Fruit fly (Drosophila melanogaster): ENCODE data around the gene Bx42.

Bx42 gene

DNA sequence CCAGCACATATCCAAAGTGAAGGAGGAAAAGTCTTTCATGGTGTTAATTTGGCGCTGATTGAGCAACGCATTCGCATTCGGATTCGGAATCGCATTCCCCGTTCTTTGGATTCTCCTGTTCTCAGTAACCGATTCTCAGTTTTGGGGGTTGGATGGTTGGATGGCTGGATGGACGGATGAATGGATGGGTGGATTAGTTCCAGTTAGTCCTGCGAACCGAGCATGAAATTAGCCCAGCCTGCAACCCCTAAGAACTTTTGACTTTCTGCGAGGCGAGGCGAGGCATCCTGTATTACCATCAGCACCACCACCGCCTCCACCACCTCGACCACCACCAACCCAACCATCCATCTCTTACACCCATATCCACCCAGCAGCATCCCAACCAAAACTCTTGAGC is 23.8 kb upstream of the Bx42 start:
- no peak for TF ChIP-seq noc (tag; optimal IDR thresholded peaks at IDR 0.05)

DNA sequence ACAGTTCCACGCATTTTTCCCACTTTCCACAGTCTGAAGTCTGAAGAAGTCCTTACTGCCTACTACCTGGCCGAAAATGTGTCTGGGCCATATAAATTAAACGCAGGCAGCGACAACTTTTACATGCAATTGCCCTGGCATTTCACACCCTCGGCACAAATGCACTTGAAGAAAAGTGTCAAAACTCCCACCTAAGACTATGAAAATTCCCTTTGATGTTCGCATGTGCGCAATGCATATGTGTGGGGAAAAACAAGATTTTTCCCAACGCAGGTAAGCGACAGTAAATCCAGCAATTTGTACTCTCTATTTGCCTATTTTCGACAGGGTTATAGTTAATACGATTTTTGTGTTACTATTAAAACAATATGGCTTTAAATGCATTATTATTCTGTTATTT is 23.0 kb upstream of the Bx42 start:
- no peak for TF ChIP-seq noc (tag; optimal IDR thresholded peaks at IDR 0.05)

DNA sequence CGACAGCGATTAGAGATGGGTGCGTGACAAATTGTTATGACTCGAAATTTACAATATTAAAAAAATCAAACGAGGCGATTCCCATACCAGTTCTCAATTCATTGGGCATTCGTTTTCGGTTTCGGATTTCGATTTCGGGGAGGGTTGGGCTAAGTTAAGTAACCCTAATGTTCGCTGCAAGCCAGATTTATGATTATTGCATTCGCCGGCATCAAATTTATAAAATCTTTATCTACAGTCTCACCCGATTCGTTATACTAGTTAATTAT is 21.5 kb upstream of the Bx42 start:
- no peak for TF ChIP-seq noc (tag; optimal IDR thresholded peaks at IDR 0.05)

DNA sequence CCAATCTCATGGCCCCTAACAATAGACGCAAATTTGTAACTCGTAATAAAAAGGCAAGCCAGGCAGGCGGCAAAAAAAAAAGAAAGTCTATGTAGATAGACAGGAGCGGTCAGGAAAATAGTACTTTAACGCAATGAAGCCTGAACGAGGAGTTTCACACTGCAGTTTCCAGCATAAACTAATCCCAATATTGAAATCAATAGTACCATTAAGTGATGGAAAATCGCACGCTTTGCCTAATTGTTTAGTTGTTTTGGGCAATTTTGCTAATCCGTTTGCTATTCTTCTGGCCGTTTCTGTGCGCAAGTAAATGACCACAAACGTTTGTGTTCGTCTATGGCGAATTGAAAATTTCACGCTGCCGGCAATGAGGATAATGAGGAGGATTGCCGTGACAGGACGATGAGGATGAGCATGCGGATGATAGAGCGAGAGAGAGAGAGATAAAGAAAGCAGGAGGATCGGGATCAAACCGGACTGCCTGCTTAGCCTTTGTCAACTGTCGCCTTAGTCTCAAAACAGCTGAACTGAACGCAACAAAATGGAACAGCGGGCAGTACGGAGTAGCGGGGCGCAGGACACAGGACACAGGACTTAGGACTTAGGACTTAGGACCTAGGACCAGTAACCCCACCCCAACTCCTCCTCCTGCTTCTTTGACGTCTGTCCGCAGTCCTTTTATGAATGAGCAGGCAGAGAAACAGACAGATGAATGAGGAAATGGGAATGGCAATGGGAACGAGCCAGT is 21.0 kb upstream of the Bx42 start:
- no peak for TF ChIP-seq noc (tag; optimal IDR thresholded peaks at IDR 0.05)

DNA sequence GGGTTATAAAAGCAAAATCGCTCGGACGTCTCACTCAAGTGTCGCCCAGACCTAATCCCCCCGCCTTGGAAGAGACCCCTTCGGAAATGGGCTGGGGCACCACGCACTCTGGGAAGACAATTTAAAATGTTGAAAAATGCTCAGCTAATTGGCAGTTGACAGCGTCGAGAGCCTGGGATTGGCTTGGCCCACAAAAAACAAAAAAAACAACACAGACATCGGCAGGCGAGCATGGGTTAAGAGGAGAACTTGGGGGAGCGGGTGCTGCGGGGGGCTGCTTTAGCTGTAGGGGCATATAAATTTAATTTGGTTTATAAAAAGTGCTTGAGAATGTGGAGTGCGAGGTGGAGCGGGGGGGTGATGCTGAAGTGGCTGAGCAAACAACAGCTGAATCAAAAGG is 16.1 kb upstream of the Bx42 start:
- TF ChIP-seq noc (tag; optimal IDR thresholded peaks at IDR 0.05), result no peak

DNA sequence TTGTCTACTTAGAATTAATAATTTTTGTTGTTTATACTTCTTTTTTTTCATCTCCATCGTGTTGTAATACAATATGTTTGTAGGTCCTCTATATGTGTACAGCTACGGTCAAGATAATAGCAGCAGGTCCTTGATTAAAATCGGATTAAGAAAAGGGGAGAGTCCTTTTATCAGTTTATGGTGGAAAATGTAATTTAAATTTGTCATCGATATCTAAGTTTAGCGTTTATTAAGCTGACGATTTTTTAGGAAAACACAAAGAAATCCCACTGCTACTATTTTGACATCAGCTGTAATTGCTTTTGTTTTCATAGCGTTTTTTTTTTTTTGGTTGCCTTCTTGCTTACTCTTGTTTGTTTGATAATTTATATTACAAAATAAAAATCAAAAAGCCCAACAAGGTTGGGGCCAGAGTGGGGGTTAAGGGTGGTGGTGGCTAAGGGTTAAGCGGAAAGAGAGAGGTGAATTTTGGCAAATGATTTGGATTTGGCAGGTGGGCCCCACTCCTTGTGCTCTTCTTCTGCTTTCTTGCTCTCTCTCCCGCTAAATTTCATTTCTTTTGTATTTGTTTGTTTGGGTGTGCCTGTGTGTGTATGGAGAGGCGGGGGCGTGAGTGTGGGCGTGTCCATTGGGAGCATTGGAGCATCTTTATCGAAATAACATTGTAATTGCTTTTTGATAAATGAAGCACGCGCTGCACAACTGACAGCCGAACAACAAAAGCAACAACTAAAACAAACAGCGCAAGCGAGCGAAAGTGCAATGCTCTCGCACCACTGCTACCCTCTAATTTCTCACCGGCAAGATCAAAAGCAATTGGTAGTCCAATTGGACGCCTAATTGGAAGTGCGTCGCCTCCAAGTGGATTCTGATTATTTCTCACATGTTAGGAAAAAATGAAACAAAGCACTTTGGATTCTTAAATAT is 14.7 kb upstream of the Bx42 start:
- no peak for TF ChIP-seq noc (tag; optimal IDR thresholded peaks at IDR 0.05)

DNA sequence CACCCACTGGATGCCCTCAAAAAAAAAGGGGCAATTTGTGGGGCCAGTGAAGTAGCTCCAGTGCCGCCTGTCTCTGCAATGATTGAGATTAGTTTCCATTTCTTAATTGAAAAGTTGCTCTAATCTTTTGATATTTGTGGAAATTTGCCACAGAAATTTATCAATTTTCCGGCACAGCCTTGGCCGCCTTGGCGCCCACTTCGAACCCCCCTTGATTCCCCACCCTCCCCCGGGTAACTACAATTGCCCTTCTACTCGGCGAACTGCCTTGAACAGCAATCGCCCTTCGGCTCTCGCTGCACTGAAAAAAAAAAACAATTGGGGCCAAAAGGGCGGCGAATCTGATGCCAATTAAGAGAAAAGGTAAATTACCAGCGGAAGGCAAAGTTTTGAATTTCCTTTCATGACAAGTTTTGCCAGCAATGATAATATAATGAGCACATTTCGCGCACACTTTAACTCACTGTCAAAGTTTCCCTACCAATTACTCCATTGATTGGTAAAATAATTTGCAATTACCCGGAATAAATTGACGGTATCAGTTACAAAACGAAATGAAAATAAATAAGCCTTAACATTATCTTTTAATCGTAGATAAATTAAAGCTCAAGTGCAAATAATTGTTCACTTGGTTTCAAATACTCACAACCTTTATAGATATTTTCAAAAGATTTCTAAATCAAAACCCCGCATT is 13.4 kb upstream of the Bx42 start:
- no peak for TF ChIP-seq noc (tag; optimal IDR thresholded peaks at IDR 0.05)

DNA sequence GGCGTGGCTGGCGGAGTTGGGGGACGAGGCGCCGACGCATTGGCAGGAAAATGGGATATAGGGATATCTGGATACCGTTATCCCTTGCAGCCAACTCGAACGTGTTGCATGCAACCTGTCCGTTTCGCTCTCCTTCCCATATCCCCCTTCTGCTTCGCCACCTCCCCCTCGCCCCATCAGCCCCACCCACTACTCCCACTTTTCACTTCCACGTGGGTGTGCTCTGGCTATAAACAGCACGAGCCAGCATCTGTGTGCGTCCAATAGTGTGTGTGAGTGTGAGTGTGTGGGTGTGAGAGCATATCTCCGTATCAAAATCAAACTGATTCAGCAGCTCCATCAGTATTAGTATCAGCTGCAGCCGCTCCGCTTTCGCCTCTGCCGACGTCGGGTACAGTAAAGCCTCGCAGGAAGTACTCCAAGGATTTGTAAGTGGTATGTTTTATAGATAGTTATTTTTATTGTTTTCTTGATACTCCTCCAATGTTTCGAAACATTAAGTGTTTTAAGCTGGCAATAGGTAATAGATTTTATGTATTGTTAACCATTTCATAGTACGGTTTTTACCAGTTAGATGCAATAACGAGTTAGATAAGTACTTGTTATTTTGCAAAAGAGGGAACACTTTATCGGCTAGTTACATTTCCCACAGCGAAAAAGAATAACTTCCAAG is 12.7 kb upstream of the Bx42 start:
- no peak for TF ChIP-seq noc (tag; optimal IDR thresholded peaks at IDR 0.05)

DNA sequence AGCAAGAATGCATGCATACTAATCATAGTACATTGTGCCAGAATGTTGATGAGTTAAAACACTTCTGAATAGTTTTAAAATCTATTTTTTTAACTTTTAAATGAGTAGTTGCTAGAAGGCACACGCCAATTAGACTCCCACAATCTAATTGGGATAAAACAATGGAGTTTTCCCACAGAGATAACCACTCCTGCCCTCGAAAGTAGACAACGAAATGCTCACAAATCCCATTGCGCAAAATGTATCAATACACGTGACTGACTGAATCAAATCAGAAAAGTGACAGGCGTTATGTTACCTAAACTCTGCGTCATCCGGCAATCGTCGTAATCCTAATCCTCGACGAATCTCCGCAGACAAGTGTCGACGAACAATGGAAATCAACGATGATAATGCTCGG is 11.4 kb upstream of the Bx42 start:
- TF ChIP-seq noc (tag; optimal IDR thresholded peaks at IDR 0.05), result no peak

DNA sequence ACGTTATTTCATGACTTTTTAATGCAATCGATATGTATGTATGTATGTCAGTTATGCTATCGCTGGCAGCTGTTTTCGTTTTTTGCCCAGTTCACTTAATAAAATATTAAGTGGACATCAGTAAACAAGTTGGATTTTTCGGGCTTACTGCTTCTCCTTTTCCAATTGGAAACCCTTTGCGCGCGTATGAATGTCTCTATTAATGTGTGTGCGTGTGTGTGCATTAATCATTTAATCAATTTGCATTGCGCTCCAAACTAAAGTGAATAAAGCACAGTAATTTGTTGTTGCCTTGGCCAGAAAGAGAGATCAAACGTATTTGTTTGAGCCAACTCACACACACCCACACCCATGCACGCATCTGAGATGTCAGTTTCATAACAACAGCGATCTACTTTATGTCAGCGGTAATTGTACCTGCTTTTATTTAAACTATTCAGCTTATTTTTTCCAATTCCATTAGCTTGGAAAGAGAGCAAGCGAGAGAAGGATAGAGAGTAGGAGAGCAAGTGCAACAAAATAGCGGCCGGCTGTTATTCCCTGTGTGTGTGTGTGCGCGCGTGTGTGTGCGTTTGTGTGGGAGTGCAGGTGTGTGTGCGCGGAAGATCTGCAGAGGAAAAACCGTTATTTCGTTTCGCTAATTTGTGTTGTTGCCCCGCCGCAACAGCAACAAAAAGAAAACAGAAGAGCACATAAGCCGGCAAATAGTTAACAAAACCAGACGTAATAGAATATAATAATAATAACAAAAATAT is 3.9 kb upstream of the Bx42 start:
- TF ChIP-seq noc (tag; optimal IDR thresholded peaks at IDR 0.05), result no peak

DNA sequence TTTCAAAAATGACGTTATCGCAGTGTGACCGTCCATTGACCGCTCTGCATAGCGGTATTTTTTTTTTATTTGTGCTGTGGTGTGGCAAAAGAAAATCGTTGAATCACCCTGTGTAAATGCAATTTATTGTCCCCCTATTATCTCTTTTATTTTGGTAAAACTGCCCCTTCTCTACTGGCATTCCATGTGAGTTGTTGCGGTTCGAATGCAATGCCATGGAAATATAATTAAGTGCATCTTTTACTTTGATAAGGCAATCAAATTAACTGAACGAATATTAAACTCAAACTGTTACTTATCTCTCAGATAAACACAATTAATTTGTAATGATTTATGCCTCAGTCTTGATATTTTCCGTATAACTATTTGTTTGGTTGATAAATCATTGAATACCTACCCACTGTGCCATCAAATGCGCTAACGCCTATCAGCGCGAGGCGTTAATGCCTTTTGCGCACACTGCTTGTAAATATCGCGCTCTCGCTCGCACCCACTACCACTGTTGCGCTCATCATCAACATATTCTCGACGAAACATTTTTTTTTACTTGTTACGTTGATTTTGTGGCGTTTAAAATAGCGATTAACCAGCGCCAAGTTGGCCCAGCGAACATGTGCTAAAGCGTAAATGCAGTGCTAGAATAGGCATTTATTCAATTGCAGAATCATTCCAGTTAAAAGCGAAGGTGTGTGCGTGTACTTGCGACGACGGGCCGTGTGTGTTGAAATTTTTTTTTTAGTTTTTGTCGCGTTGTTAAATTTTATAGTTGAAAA is 2.9 kb upstream of the Bx42 start:
- no peak for TF ChIP-seq noc (tag; optimal IDR thresholded peaks at IDR 0.05)

DNA sequence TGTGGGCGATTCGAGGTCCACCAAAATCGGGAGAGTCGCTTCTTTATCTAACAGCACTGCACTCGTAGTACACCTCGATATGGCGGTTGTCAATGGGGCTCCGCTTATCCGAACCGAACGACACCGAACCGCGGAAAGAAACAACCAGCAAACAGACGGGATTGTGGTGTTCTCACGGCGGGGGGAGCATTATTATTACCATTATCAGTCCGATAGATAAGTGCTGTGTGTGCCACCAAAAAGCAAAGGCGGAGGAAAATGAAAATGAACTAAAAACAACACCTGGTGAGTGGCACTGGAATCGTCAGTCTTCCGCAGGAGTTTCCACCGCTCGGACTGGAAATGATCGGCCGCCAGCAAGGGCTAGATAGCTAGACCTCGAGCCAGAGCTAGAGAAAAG is 2.0 kb upstream of the Bx42 start, which contains the start of gene AP-1gamma:
TSS of gene AP-1gamma (plus strand) at position 305 of the 400 bp plus-strand sequence.
- TF ChIP-seq noc (tag; optimal IDR thresholded peaks at IDR 0.05), result no peak

DNA sequence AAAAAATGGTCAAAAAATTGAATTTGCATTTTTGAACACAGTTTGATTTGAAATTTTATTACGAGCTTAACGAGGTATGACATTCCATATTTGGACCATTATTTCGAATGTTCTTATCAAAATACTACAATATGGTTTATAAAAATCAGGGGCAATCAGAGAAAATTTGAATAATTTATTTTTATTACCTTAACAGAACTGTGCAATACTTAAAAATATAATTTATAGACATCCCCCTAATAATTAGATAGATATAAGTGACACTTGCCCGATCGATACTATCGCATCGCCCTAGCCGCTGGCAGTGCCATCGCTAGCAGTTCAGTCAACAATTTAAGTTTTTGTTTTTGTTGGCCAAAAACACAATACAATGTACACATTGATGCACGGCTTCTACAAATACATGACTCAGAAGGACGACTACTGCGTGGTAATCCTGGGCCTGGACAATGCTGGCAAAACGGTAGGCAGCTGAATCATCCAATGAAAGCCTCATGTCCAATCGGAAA is 425 bp upstream of the Bx42 start, which contains the start of gene Arfrp1:
TSS of gene Arfrp1 (plus strand) at position 295 of the 509 bp plus-strand sequence.
- TF ChIP-seq noc (tag; optimal IDR thresholded peaks at IDR 0.05), result no peak
